5 fruit fly cellular contexts compared by ENCODE assay signal in genomic region chr2L:2362808-2363394, dm6.
TF ChIP-seq lines count a peak whose summit lies in the region.

No protein-coding gene starts in this region.

- no peak for TF ChIP-seq CTCF in whole organism, embryonic (GFP tag; optimal IDR thresholded peaks at IDR 0.05; lab: Kevin White, UChicago)

TF ChIP-seq in whole organism, adult, 20 proteins besides CTCF, POLR2A, EP300 and RAD21 (continues in another document):
- TF ChIP-seq tj (GFP tag; optimal IDR thresholded peaks at IDR 0.05; lab: Kevin White, UChicago) (no peak), CG11617 (GFP tag; optimal IDR thresholded peaks at IDR 0.05; lab: Kevin White, UChicago) (no peak), pad (GFP tag; optimal IDR thresholded peaks at IDR 0.05; lab: Kevin White, UChicago) (peak; percentile 78), Clk (GFP tag; optimal IDR thresholded peaks at IDR 0.05; lab: Kevin White, UChicago) (peak; percentile 27), cic (GFP tag; optimal IDR thresholded peaks at IDR 0.05; lab: Kevin White, UChicago) (peak; percentile 54), CG33017 (tag; optimal IDR thresholded peaks at IDR 0.05; lab: Kevin White, UChicago) (peak; percentile 29), CG7045 (GFP tag; optimal IDR thresholded peaks at IDR 0.05; lab: Kevin White, UChicago) (peak; percentile 34), kay (GFP tag; lab: Kevin White, UChicago; ENCODE audit: borderline replicate concordance) (no peak), CG5204 (GFP tag; optimal IDR thresholded peaks at IDR 0.05; lab: Kevin White, UChicago) (peak; percentile 65), CG1620 (GFP tag; optimal IDR thresholded peaks at IDR 0.05; lab: Kevin White, UChicago) (no peak), Crg-1 (GFP tag; optimal IDR thresholded peaks at IDR 0.05; lab: Kevin White, UChicago) (peak; percentile 28), CG7101 (tag; optimal IDR thresholded peaks at IDR 0.05; lab: Kevin White, UChicago) (no peak), ovo (GFP tag; optimal IDR thresholded peaks at IDR 0.05; lab: Kevin White, UChicago) (peak; percentile 79), Hr96 (GFP tag; optimal IDR thresholded peaks at IDR 0.05; lab: Kevin White, UChicago) (peak; percentile 74), cnc (optimal IDR thresholded peaks at IDR 0.05; lab: Kevin White, UChicago) (peak; percentile 52 to 72), bab1 (GFP tag; optimal IDR thresholded peaks at IDR 0.05; lab: Kevin White, UChicago) (no peak), CG12768 (GFP tag; optimal IDR thresholded peaks at IDR 0.05; lab: Kevin White, UChicago) (peak; percentile 97), toe (GFP tag; optimal IDR thresholded peaks at IDR 0.05; lab: Kevin White, UChicago) (peak; percentile 87)

TF ChIP-seq in whole organism, embryonic, 481 proteins besides CTCF, POLR2A, EP300 and RAD21:
- TF ChIP-seq tna (GFP tag; IDR thresholded peaks at IDR 0.05; lab: Robert Waterston, UW; ENCODE audit: partially characterized antibody) (peak; percentile 26; the same call in 1 of the 2 replicates), nom (GFP tag; optimal IDR thresholded peaks at IDR 0.05; lab: Kevin White, UChicago) (peak; percentile 91), grau (tag; optimal IDR thresholded peaks at IDR 0.05; lab: Kevin White, UChicago) (peak; percentile 65), Blimp-1 (GFP tag; optimal IDR thresholded peaks at IDR 0.05; lab: Kevin White, UChicago) (peak; percentile 27), CG4424 (GFP tag; optimal IDR thresholded peaks at IDR 0.05; lab: Kevin White, UChicago) (no peak), ci (GFP tag; IDR thresholded peaks at IDR 0.05; lab: Robert Waterston, UW) (0 out of 3 replicates have a peak, but pooled peaks have one; percentile 19), seq (GFP tag; IDR thresholded peaks at IDR 0.05; lab: Robert Waterston, UW) (0 out of 2 replicates have a peak, but pooled peaks have one; percentile 10), Med (GFP tag; lab: Kevin White, UChicago) (peak; percentile 1), lilli (GFP tag; optimal IDR thresholded peaks at IDR 0.05; lab: Kevin White, UChicago) (no peak), gcm (GFP tag; optimal IDR thresholded peaks at IDR 0.05; lab: Kevin White, UChicago) (peak; percentile 73), crol (GFP tag; IDR thresholded peaks at IDR 0.05; lab: Robert Waterston, UW) (peak; percentile 38; the same call in 1 of the 2 replicates), Mad (GFP tag; optimal IDR thresholded peaks at IDR 0.05; lab: Kevin White, UChicago) (no peak), Trl (optimal IDR thresholded peaks at IDR 0.05; lab: Kevin White, UChicago) (peak; percentile 25 to 41), Trl (GFP tag; optimal IDR thresholded peaks at IDR 0.05; lab: Kevin White, UChicago) (no peak)
TF ChIP-seq in whole organism, embryonic: peak in this region for 10.

TF ChIP-seq in whole organism, prepupa, 60 proteins besides CTCF, POLR2A, EP300 and RAD21 (continues in another document):
- TF ChIP-seq CG3032 (tag; optimal IDR thresholded peaks at IDR 0.05; lab: Kevin White, UChicago) (no peak), dac (GFP tag; optimal IDR thresholded peaks at IDR 0.05; lab: Kevin White, UChicago) (no peak), acj6 (GFP tag; optimal IDR thresholded peaks at IDR 0.05; lab: Kevin White, UChicago) (no peak), CG16779 (tag; optimal IDR thresholded peaks at IDR 0.05; lab: Kevin White, UChicago) (peak; percentile 43), Ets96B (tag; optimal IDR thresholded peaks at IDR 0.05; lab: Kevin White, UChicago) (no peak), Gug (GFP tag; IDR thresholded peaks at IDR 0.05; lab: Robert Waterston, UW) (no peak), CG8119 (GFP tag; IDR thresholded peaks at IDR 0.05; lab: Robert Waterston, UW) (0 out of 3 replicates have a peak, but pooled peaks have one; percentile 30), CG11294 (GFP tag; IDR thresholded peaks at IDR 0.05; lab: Robert Waterston, UW) (no peak), dsx (GFP tag; optimal IDR thresholded peaks at IDR 0.05; lab: Kevin White, UChicago; ENCODE audit: poor library complexity, severe bottlenecking) (peak; percentile 45), eg (GFP tag; IDR thresholded peaks at IDR 0.05; lab: Robert Waterston, UW) (no peak), Ets21C (GFP tag; optimal IDR thresholded peaks at IDR 0.05; lab: Kevin White, UChicago) (no peak), CG3919 (GFP tag; optimal IDR thresholded peaks at IDR 0.05; lab: Kevin White, UChicago) (no peak), Met (GFP tag; optimal IDR thresholded peaks at IDR 0.05; lab: Kevin White, UChicago) (peak; percentile 21), Eip93F (GFP tag; optimal IDR thresholded peaks at IDR 0.05; lab: Kevin White, UChicago) (no peak), CG6163 (GFP tag; IDR thresholded peaks at IDR 0.05; lab: Robert Waterston, UW) (no peak), CG9139 (GFP tag; optimal IDR thresholded peaks at IDR 0.05; lab: Kevin White, UChicago) (peak; percentile 70), Hr4 (GFP tag; optimal IDR thresholded peaks at IDR 0.05; lab: Kevin White, UChicago) (no peak), CG7368 (GFP tag; optimal IDR thresholded peaks at IDR 0.05; lab: Kevin White, UChicago) (peak; percentile 23), topi (GFP tag; optimal IDR thresholded peaks at IDR 0.05; lab: Kevin White, UChicago) (peak; percentile 3), Sox14 (GFP tag; optimal IDR thresholded peaks at IDR 0.05; lab: Kevin White, UChicago) (peak; percentile 10), Smox (GFP tag; optimal IDR thresholded peaks at IDR 0.05; lab: Kevin White, UChicago) (no peak)

TF ChIP-seq in whole organism, pupa, 21 proteins besides CTCF, POLR2A, EP300 and RAD21:
- TF ChIP-seq gl (tag; optimal IDR thresholded peaks at IDR 0.05; lab: Kevin White, UChicago), result peak; percentile 49
- peak; percentile 70 for TF ChIP-seq CG12605 (GFP tag; IDR thresholded peaks at IDR 0.05; lab: Robert Waterston, UW)
- peak; percentile 78; the same call in 2 of the 3 replicates for TF ChIP-seq CG4496 (GFP tag; IDR thresholded peaks at IDR 0.05; lab: Robert Waterston, UW)
- peak; percentile 61; the same call in 1 of the 2 replicates for TF ChIP-seq Ets98B (GFP tag; IDR thresholded peaks at IDR 0.05; lab: Robert Waterston, UW)
- peak; percentile 18 for TF ChIP-seq Snoo (tag; optimal IDR thresholded peaks at IDR 0.05; lab: Kevin White, UChicago)
- TF ChIP-seq CG8301 (tag; optimal IDR thresholded peaks at IDR 0.05; lab: Kevin White, UChicago), result peak; percentile 23
- no peak for TF ChIP-seq CG15710 (tag; optimal IDR thresholded peaks at IDR 0.05; lab: Kevin White, UChicago)
- TF ChIP-seq CG32121 (GFP tag; IDR thresholded peaks at IDR 0.05; lab: Robert Waterston, UW), result no peak; the same call in 1 of the 2 replicates
- peak; percentile 20 for TF ChIP-seq Pif1B (GFP tag; optimal IDR thresholded peaks at IDR 0.05; lab: Kevin White, UChicago)
- peak; percentile 73 for TF ChIP-seq CG13204 (GFP tag; optimal IDR thresholded peaks at IDR 0.05; lab: Kevin White, UChicago)
TF ChIP-seq in whole organism, pupa: peak in this region for 8.

TF ChIP-seq in whole organism, wandering third instar larva, 38 proteins besides CTCF, POLR2A, EP300 and RAD21:
- TF ChIP-seq HLH106 (tag; optimal IDR thresholded peaks at IDR 0.05; lab: Kevin White, UChicago) (no peak), sv (GFP tag; optimal IDR thresholded peaks at IDR 0.05; lab: Kevin White, UChicago) (no peak), Jra (GFP tag; optimal IDR thresholded peaks at IDR 0.05; lab: Kevin White, UChicago) (no peak), fru (GFP tag; optimal IDR thresholded peaks at IDR 0.05; lab: Kevin White, UChicago) (peak; percentile 70), Hnf4 (GFP tag; optimal IDR thresholded peaks at IDR 0.05; lab: Kevin White, UChicago) (peak; percentile 86), Myc (optimal IDR thresholded peaks at IDR 0.05; lab: Kevin White, UChicago) (no peak), woc (GFP tag; optimal IDR thresholded peaks at IDR 0.05; lab: Kevin White, UChicago) (no peak), Dfd (GFP tag; optimal IDR thresholded peaks at IDR 0.05; lab: Kevin White, UChicago) (no peak), Rel (GFP tag; optimal IDR thresholded peaks at IDR 0.05; lab: Kevin White, UChicago) (no peak), Rel (tag; optimal IDR thresholded peaks at IDR 0.05; lab: Kevin White, UChicago) (peak; percentile 36), h (GFP tag; optimal IDR thresholded peaks at IDR 0.05; lab: Kevin White, UChicago) (peak; percentile 29), tai (GFP tag; optimal IDR thresholded peaks at IDR 0.05; lab: Kevin White, UChicago) (no peak)
